Fruit fly (Drosophila melanogaster): ENCODE data around the gene spen.

spen gene

dm6 chr2L:223351-223750 is 64.5 kb downstream of the spen start (continued):
- peak in 1 of 2 experiments; percentile 27 for TF ChIP-seq crp (GFP tag; optimal IDR thresholded peaks at IDR 0.05)
- peak; percentile 88 for TF ChIP-seq H15 (GFP tag; IDR thresholded peaks at IDR 0.05)
- TF ChIP-seq CG18011 (GFP tag; optimal IDR thresholded peaks at IDR 0.05): peak; percentile 67
- TF ChIP-seq CG11723 (GFP tag; optimal IDR thresholded peaks at IDR 0.05): peak; percentile 73
- no peak for TF ChIP-seq z (GFP tag; IDR thresholded peaks at IDR 0.05)
- TF ChIP-seq CG15011 (GFP tag; optimal IDR thresholded peaks at IDR 0.05): peak; percentile 37
- no peak for TF ChIP-seq mld (GFP tag; IDR thresholded peaks at IDR 0.05; ENCODE audit: partially characterized antibody)
- peak; percentile 90 for TF ChIP-seq tin (GFP tag; optimal IDR thresholded peaks at IDR 0.05)
- peak; percentile 73 for TF ChIP-seq Bdp1 (GFP tag; optimal IDR thresholded peaks at IDR 0.05)
- TF ChIP-seq bcd (GFP tag; optimal IDR thresholded peaks at IDR 0.05): peak; percentile 83
- TF ChIP-seq CG1233 (GFP tag; optimal IDR thresholded peaks at IDR 0.05): peak; percentile 72
- TF ChIP-seq dysf (GFP tag; IDR thresholded peaks at IDR 0.05): peak; percentile 86
- TF ChIP-seq pfk (GFP tag; optimal IDR thresholded peaks at IDR 0.05): no peak
- TF ChIP-seq gem (tag; optimal IDR thresholded peaks at IDR 0.05): peak; percentile 91
- TF ChIP-seq Nf-YA (GFP tag; IDR thresholded peaks at IDR 0.05): peak; percentile 79
- peak; percentile 20 for TF ChIP-seq Neu2 (GFP tag; optimal IDR thresholded peaks at IDR 0.05; ENCODE audit: borderline replicate concordance)
- TF ChIP-seq CG4854 (GFP tag; optimal IDR thresholded peaks at IDR 0.05): peak; percentile 74
- no peak for TF ChIP-seq ash1 (GFP tag; optimal IDR thresholded peaks at IDR 0.05)
- peak; percentile 82 for TF ChIP-seq mam (GFP tag; optimal IDR thresholded peaks at IDR 0.05)
- peak; percentile 88 for TF ChIP-seq CG1647 (GFP tag; optimal IDR thresholded peaks at IDR 0.05)
- peak; percentile 51 for TF ChIP-seq kah (GFP tag; optimal IDR thresholded peaks at IDR 0.05)
- TF ChIP-seq Sin3A (optimal IDR thresholded peaks at IDR 0.05): no peak
- TF ChIP-seq CG10462 (GFP tag; optimal IDR thresholded peaks at IDR 0.05): peak; percentile 85
- TF ChIP-seq CG14441 (GFP tag; IDR thresholded peaks at IDR 0.05): peak; percentile 89
- TF ChIP-seq D19B (GFP tag; optimal IDR thresholded peaks at IDR 0.05): no peak
- peak; percentile 73; the same call in 1 of the 2 replicates for TF ChIP-seq aop (GFP tag; IDR thresholded peaks at IDR 0.05)
- TF ChIP-seq hbn (GFP tag; IDR thresholded peaks at IDR 0.05; ENCODE audit: partially characterized antibody): no peak
- no peak for TF ChIP-seq CG10431 (GFP tag; optimal IDR thresholded peaks at IDR 0.05)
- peak; percentile 93 to 94 for TF ChIP-seq bsh (GFP tag; optimal IDR thresholded peaks at IDR 0.05)
- TF ChIP-seq onecut (GFP tag; IDR thresholded peaks at IDR 0.05): peak; percentile 52
- peak; percentile 48 for TF ChIP-seq CG8281 (tag; optimal IDR thresholded peaks at IDR 0.05)
- peak; percentile 77 for TF ChIP-seq corto (GFP tag; optimal IDR thresholded peaks at IDR 0.05)
- TF ChIP-seq CG7963 (GFP tag; IDR thresholded peaks at IDR 0.05; ENCODE audit: partially characterized antibody): no peak
- TF ChIP-seq stwl (tag; optimal IDR thresholded peaks at IDR 0.05): peak; percentile 21
- TF ChIP-seq CG14050 (GFP tag; IDR thresholded peaks at IDR 0.05): peak; percentile 87
- no peak for TF ChIP-seq GATAe (GFP tag; conservative IDR thresholded peaks at IDR 0.05)
- TF ChIP-seq pan (optimal IDR thresholded peaks at IDR 0.05): no peak
- peak in 1 of 2 experiments; percentile 95 for TF ChIP-seq pan (GFP tag; optimal IDR thresholded peaks at IDR 0.05 in 1 of 2, IDR thresholded peaks at IDR 0.05 in 1 of 2)
- TF ChIP-seq prd (optimal IDR thresholded peaks at IDR 0.05): no peak
- TF ChIP-seq prd (GFP tag; IDR thresholded peaks at IDR 0.05): peak; percentile 93
- TF ChIP-seq Opbp (GFP tag; IDR thresholded peaks at IDR 0.05; ENCODE audit: partially characterized antibody): no peak
- peak; percentile 93 for TF ChIP-seq so (GFP tag; IDR thresholded peaks at IDR 0.05)
- TF ChIP-seq pita (GFP tag; optimal IDR thresholded peaks at IDR 0.05): no peak
- TF ChIP-seq twi (tag; optimal IDR thresholded peaks at IDR 0.05): peak; percentile 11
- TF ChIP-seq CG5180 (GFP tag; optimal IDR thresholded peaks at IDR 0.05): peak; percentile 15
- peak; percentile 79 for TF ChIP-seq Mes4 (GFP tag; optimal IDR thresholded peaks at IDR 0.05)
- peak; percentile 81 to 82 for TF ChIP-seq dpn (GFP tag; optimal IDR thresholded peaks at IDR 0.05)
- peak; percentile 67 for TF ChIP-seq Dip3 (GFP tag; optimal IDR thresholded peaks at IDR 0.05)
- TF ChIP-seq Sry-δ (GFP tag; optimal IDR thresholded peaks at IDR 0.05): peak; percentile 45
- TF ChIP-seq CG4360 (GFP tag; IDR thresholded peaks at IDR 0.05): peak; percentile 81
- peak; percentile 87 for TF ChIP-seq phol (tag; optimal IDR thresholded peaks at IDR 0.05)
